Worm (Caenorhabditis elegans): ENCODE data around the gene M01F1.9.

ce11 chrIII:3548017-3548416 lies 49.2 kb upstream of the M01F1.9 start, which contains the start of gene C54C6.11:
- no peak for TF ChIP-seq him-1 (tag; optimal IDR thresholded peaks at IDR 0.05)
- TF ChIP-seq dao-5 (tag; optimal IDR thresholded peaks at IDR 0.05), result no peak

Data from whole organism, L4/young adult.